In genomic region chr2L:4838494-4839320, dm6 we compare ENCODE assay signal across 4 fruit fly cellular contexts.
TF ChIP-seq lines count a peak whose summit lies in the region.

No protein-coding gene starts in this region.

- TF ChIP-seq CTCF in whole organism, embryonic (GFP tag; optimal IDR thresholded peaks at IDR 0.05; lab: Kevin White, UChicago) = no peak

TF ChIP-seq in whole organism, adult, 20 proteins besides CTCF, POLR2A, EP300 and RAD21:
- TF ChIP-seq Crg-1 (GFP tag; optimal IDR thresholded peaks at IDR 0.05; lab: Kevin White, UChicago) (peak; percentile 7), CG11617 (GFP tag; optimal IDR thresholded peaks at IDR 0.05; lab: Kevin White, UChicago) (no peak), CG7045 (GFP tag; optimal IDR thresholded peaks at IDR 0.05; lab: Kevin White, UChicago) (peak; percentile 20), CG12768 (GFP tag; optimal IDR thresholded peaks at IDR 0.05; lab: Kevin White, UChicago) (peak; percentile 17)

TF ChIP-seq in whole organism, embryonic, 481 proteins besides CTCF, POLR2A, EP300 and RAD21 (continues in another document):
- TF ChIP-seq CG5953 (GFP tag; IDR thresholded peaks at IDR 0.05; lab: Robert Waterston, UW) (peak; percentile 43; the same call in 1 of the 2 replicates), mld (GFP tag; IDR thresholded peaks at IDR 0.05; lab: Robert Waterston, UW; ENCODE audit: partially characterized antibody) (no peak), eyg (GFP tag; optimal IDR thresholded peaks at IDR 0.05; lab: Kevin White, UChicago) (no peak), CG7357 (GFP tag; IDR thresholded peaks at IDR 0.05; lab: Robert Waterston, UW) (no peak), CG10267 (tag; optimal IDR thresholded peaks at IDR 0.05; lab: Kevin White, UChicago) (no peak), lov (optimal IDR thresholded peaks at IDR 0.05; lab: Kevin White, UChicago) (no peak), lov (GFP tag; IDR thresholded peaks at IDR 0.05; lab: Robert Waterston, UW) (peak; percentile 67; the same call in 1 of the 3 replicates), Poxn (GFP tag; IDR thresholded peaks at IDR 0.05; lab: Robert Waterston, UW) (no peak), sens-2 (GFP tag; IDR thresholded peaks at IDR 0.05; lab: Robert Waterston, UW) (peak; percentile 36; the same call in 1 of the 2 replicates), CG12071 (GFP tag; optimal IDR thresholded peaks at IDR 0.05; lab: Kevin White, UChicago) (peak; percentile 66), CG12299 (tag; optimal IDR thresholded peaks at IDR 0.05; lab: Kevin White, UChicago) (peak; percentile 53), gem (tag; optimal IDR thresholded peaks at IDR 0.05; lab: Kevin White, UChicago) (no peak), MTF-1 (GFP tag; optimal IDR thresholded peaks at IDR 0.05; lab: Kevin White, UChicago; ENCODE audit: borderline replicate concordance) (peak; percentile 54), Stat92E (GFP tag; optimal IDR thresholded peaks at IDR 0.05; lab: Kevin White, UChicago) (no peak), CG15601 (tag; optimal IDR thresholded peaks at IDR 0.05; lab: Kevin White, UChicago) (peak; percentile 79), BtbVII (GFP tag; optimal IDR thresholded peaks at IDR 0.05; lab: Kevin White, UChicago) (no peak), sim (GFP tag; IDR thresholded peaks at IDR 0.05; lab: Robert Waterston, UW) (no peak), schlank (tag; optimal IDR thresholded peaks at IDR 0.05; lab: Kevin White, UChicago) (no peak), CG7928 (GFP tag; optimal IDR thresholded peaks at IDR 0.05; lab: Kevin White, UChicago) (no peak), Awh (GFP tag; IDR thresholded peaks at IDR 0.05; lab: Robert Waterston, UW) (peak; percentile 40; the same call in 1 of the 2 replicates), vnd (GFP tag; IDR thresholded peaks at IDR 0.05; lab: Robert Waterston, UW; ENCODE audit: partially characterized antibody) (no peak), scrt (GFP tag; optimal IDR thresholded peaks at IDR 0.05; lab: Kevin White, UChicago) (no peak), Drgx (GFP tag; IDR thresholded peaks at IDR 0.05; lab: Robert Waterston, UW) (no peak), CG9727 (GFP tag; optimal IDR thresholded peaks at IDR 0.05; lab: Kevin White, UChicago) (peak; percentile 8), CG14667 (GFP tag; IDR thresholded peaks at IDR 0.05; lab: Robert Waterston, UW) (no peak), ci (GFP tag; IDR thresholded peaks at IDR 0.05; lab: Robert Waterston, UW) (peak; percentile 58; the same call in 2 of the 3 replicates), bowl (GFP tag; IDR thresholded peaks at IDR 0.05; lab: Robert Waterston, UW) (peak; percentile 5; the same call in 1 of the 2 replicates), PHDP (tag; optimal IDR thresholded peaks at IDR 0.05; lab: Kevin White, UChicago) (peak; percentile 19)

TF ChIP-seq in whole organism, prepupa, 60 proteins besides CTCF, POLR2A, EP300 and RAD21:
- no peak for TF ChIP-seq Eip93F (GFP tag; optimal IDR thresholded peaks at IDR 0.05; lab: Kevin White, UChicago)
- TF ChIP-seq achi (GFP tag; optimal IDR thresholded peaks at IDR 0.05; lab: Kevin White, UChicago) = no peak
- peak; percentile 79 for TF ChIP-seq fkh (GFP tag; optimal IDR thresholded peaks at IDR 0.05; lab: Kevin White, UChicago)
- no peak for TF ChIP-seq CG8319 (GFP tag; optimal IDR thresholded peaks at IDR 0.05; lab: Kevin White, UChicago)
- TF ChIP-seq svp (GFP tag; lab: Kevin White, UChicago) = peak; percentile 78
- TF ChIP-seq Sox102F (GFP tag; optimal IDR thresholded peaks at IDR 0.05; lab: Kevin White, UChicago) = no peak
- no peak for TF ChIP-seq Ets96B (tag; optimal IDR thresholded peaks at IDR 0.05; lab: Kevin White, UChicago)
- TF ChIP-seq CG10631 (GFP tag; optimal IDR thresholded peaks at IDR 0.05; lab: Kevin White, UChicago) = no peak
- no peak for TF ChIP-seq CG4318 (GFP tag; optimal IDR thresholded peaks at IDR 0.05; lab: Kevin White, UChicago)
- no peak for TF ChIP-seq Met (GFP tag; optimal IDR thresholded peaks at IDR 0.05; lab: Kevin White, UChicago)

TF ChIP-seq in whole organism, wandering third instar larva, 38 proteins besides CTCF, POLR2A, EP300 and RAD21:
- no peak for TF ChIP-seq GATAd (GFP tag; optimal IDR thresholded peaks at IDR 0.05; lab: Kevin White, UChicago)
- TF ChIP-seq Rel (GFP tag; optimal IDR thresholded peaks at IDR 0.05; lab: Kevin White, UChicago) = no peak
- peak; percentile 36 for TF ChIP-seq Rel (tag; optimal IDR thresholded peaks at IDR 0.05; lab: Kevin White, UChicago)
- TF ChIP-seq CG32264 (GFP tag; optimal IDR thresholded peaks at IDR 0.05; lab: Kevin White, UChicago) = no peak
